Worm (Caenorhabditis elegans): ENCODE data around the gene nsph-3.2.

DNA sequence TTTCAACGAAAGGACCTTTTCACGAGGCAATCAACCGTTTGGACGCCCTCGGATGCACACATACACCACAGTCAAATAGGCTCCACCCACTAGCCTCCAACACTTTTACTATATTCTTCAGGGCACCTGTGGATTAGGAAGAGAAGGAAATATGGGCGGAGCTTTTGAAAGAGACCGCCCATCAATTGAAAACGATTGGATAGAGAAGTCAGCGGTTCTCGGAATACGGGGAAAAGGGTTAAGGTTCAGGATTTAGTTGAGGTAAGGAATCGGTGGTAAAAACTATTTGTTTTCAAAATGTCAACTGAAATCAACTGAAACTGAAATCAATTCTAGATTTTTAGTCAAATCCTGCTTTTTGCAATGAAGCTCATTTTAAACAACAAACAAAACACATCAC is 2.3 kb upstream of the nsph-3.2 start, which contains the start of gene egl-38:
- TF ChIP-seq klf-2 (GFP tag; conservative IDR thresholded peaks at IDR 0.05) (no peak), tab-1 (GFP tag; IDR thresholded peaks at IDR 0.05) (no peak), T22C8.4 (GFP tag; IDR thresholded peaks at IDR 0.05) (no peak), ref-1 (GFP tag; conservative IDR thresholded peaks at IDR 0.05) (no peak), med-1 (GFP tag; optimal IDR thresholded peaks at IDR 0.05; ENCODE audit: insufficient read depth) (no peak)

Measured in whole organism, midembryonic.